Fruit fly (Drosophila melanogaster) whole organism, prepupa: Measurements from ENCODE around the gene Nmd3.

Experiments used
- Blimp-1 ChIP-seq: fragments of 200-800 bp; sonication (Bioruptor generic); optimal IDR thresholded peaks from 3 replicates; lab custom pipeline; 2017; ENCODE audit warnings: missing biosample characterization, missing genetic modification characterization, mild to moderate bottlenecking, moderate library complexity, missing genetic modification reagents
- CG10631 ChIP-seq: fragments of 200-800 bp; sonication (Bioruptor generic); optimal IDR thresholded peaks from 2 replicates; lab custom pipeline; 2016; ENCODE audit warnings: missing biosample characterization, missing genetic modification characterization
- CG1621 ChIP-seq: fragments of 200-800 bp; sonication (Bioruptor generic); optimal IDR thresholded peaks from 3 replicates; lab custom pipeline; 2018; ENCODE audit warnings: missing biosample characterization, mild to moderate bottlenecking, missing genetic modification characterization
- CG16779 ChIP-seq: fragments of 200-800 bp; sonication (Bioruptor generic); optimal IDR thresholded peaks from 3 replicates; lab custom pipeline; 2017; ENCODE audit warnings: missing biosample characterization, mild to moderate bottlenecking, missing genetic modification characterization
- CG4318 ChIP-seq: fragments of 200-800 bp; sonication (Bioruptor generic); optimal IDR thresholded peaks from 3 replicates; lab custom pipeline; 2017; ENCODE audit warnings: missing biosample characterization, mild to moderate bottlenecking, missing genetic modification characterization
- CG6163 ChIP-seq: fragments of 200-800 bp; sonication (Bioruptor generic); IDR thresholded peaks from 3 replicates; pipeline ENCODE4 v1.3.6; 2022; ENCODE audit warnings: missing biosample characterization, missing genetic modification characterization
- CG6276 ChIP-seq: fragments of 200-800 bp; sonication (Bioruptor generic); optimal IDR thresholded peaks from 2 replicates; lab custom pipeline; 2017; ENCODE audit warnings: missing biosample characterization, mild to moderate bottlenecking, missing genetic modification characterization
- CG6792 ChIP-seq: fragments of 200-800 bp; sonication (Bioruptor generic); optimal IDR thresholded peaks from 3 replicates; lab custom pipeline; 2016; ENCODE audit warnings: missing biosample characterization, missing genetic modification characterization
- CG6808 ChIP-seq: fragments of 200-800 bp; sonication (Bioruptor generic); optimal IDR thresholded peaks from 3 replicates; lab custom pipeline; 2017; ENCODE audit warnings: missing biosample characterization, missing genetic modification characterization, mild to moderate bottlenecking, moderate library complexity, missing genetic modification reagents
- CG6854 ChIP-seq: fragments of 200-800 bp; sonication (Bioruptor generic); optimal IDR thresholded peaks from 2 replicates; lab custom pipeline; 2017; ENCODE audit warnings: missing biosample characterization, mild to moderate bottlenecking, missing genetic modification characterization
- CG8319 ChIP-seq: fragments of 200-800 bp; sonication (Bioruptor generic); optimal IDR thresholded peaks from 3 replicates; lab custom pipeline; 2016; ENCODE audit warnings: missing biosample characterization, missing genetic modification characterization
- CG9139 ChIP-seq: fragments of 200-800 bp; sonication (Bioruptor generic); optimal IDR thresholded peaks from 3 replicates; lab custom pipeline; 2017; ENCODE audit warnings: missing biosample characterization, mild to moderate bottlenecking, missing genetic modification characterization
- Ets96B ChIP-seq: fragments of 200-800 bp; optimal IDR thresholded peaks from 2 replicates; lab custom pipeline; 2019; ENCODE audit warnings: missing biosample characterization, mild to moderate bottlenecking, missing genetic modification characterization, moderate library complexity
- Hr4 ChIP-seq: fragments of 200-800 bp; sonication (Bioruptor generic); optimal IDR thresholded peaks from 3 replicates; lab custom pipeline; 2016; ENCODE audit warnings: missing biosample characterization, missing genetic modification characterization
- Lpt ChIP-seq: fragments of 200-800 bp; sonication (Bioruptor generic); optimal IDR thresholded peaks from 3 replicates; lab custom pipeline; 2016; ENCODE audit warnings: missing biosample characterization, missing genetic modification characterization
- Sox14 ChIP-seq: fragments of 200-800 bp; sonication (Bioruptor generic); optimal IDR thresholded peaks from 3 replicates; lab custom pipeline; 2016; ENCODE audit warnings: missing biosample characterization, missing genetic modification characterization
- acj6 ChIP-seq: fragments of 200-800 bp; sonication (Bioruptor generic); optimal IDR thresholded peaks from 3 replicates; lab custom pipeline; 2016; ENCODE audit warnings: missing biosample characterization, missing genetic modification characterization
- dsx ChIP-seq: fragments of 200-800 bp; optimal IDR thresholded peaks from 3 replicates; lab custom pipeline; 2019; ENCODE audit warnings: missing biosample characterization, mild to moderate bottlenecking, missing genetic modification characterization, moderate library complexity; ENCODE audit not compliant: poor library complexity, severe bottlenecking
- fkh ChIP-seq: fragments of 200-800 bp; sonication (Bioruptor generic); optimal IDR thresholded peaks from 3 replicates; lab custom pipeline; 2017; ENCODE audit warnings: missing biosample characterization, mild to moderate bottlenecking, missing genetic modification characterization, moderate library complexity
- pdm3 ChIP-seq: fragments of 200-800 bp; sonication (Bioruptor generic); optimal IDR thresholded peaks from 3 replicates; lab custom pipeline; 2016; ENCODE audit warnings: missing biosample characterization, missing genetic modification characterization
- salr ChIP-seq, 2 experiments: fragments of 200-800 bp; sonication (Bioruptor generic); optimal IDR thresholded peaks; 3 replicates each; lab custom pipeline; 2016 to 2018; ENCODE audit warnings: missing biosample characterization in 2 of 2, missing genetic modification characterization in 2 of 2, mild to moderate bottlenecking in 1 of 2
- ss ChIP-seq, 2 experiments: fragments of 200-800 bp; sonication (Bioruptor generic); optimal IDR thresholded peaks; 2 replicates in 1 of 2; 3 replicates in 1 of 2; lab custom pipeline; 2017 to 2018; ENCODE audit warnings: mild to moderate bottlenecking in 2 of 2, missing biosample characterization in 2 of 2, missing genetic modification characterization in 2 of 2, moderate library complexity in 1 of 2
- svp ChIP-seq: fragments of 200-800 bp; sonication (Bioruptor generic); peaks from one replicate; lab custom pipeline; 2016; ENCODE audit warnings: missing biosample characterization, missing genetic modification characterization
- topi ChIP-seq: fragments of 200-800 bp; sonication (Bioruptor generic); optimal IDR thresholded peaks from 3 replicates; lab custom pipeline; 2016; ENCODE audit warnings: missing biosample characterization, missing genetic modification characterization

Gene Nmd3

dm6 chrX:2134226-2134880 is 50.1 kb downstream of the Nmd3 start (continued):
- TF ChIP-seq Hr4 (GFP tag; lab: Kevin White, UChicago) (peak; percentile 77), CG9139 (GFP tag; lab: Kevin White, UChicago) (peak; percentile 69), Blimp-1 (GFP tag; lab: Kevin White, UChicago) (peak; percentile 69), CG6792 (GFP tag; lab: Kevin White, UChicago) (peak; percentile 86), Sox14 (GFP tag; lab: Kevin White, UChicago) (peak; percentile 88), CG16779 (tag; lab: Kevin White, UChicago) (peak; percentile 38), CG8319 (GFP tag; lab: Kevin White, UChicago) (peak; percentile 77), CG6854 (GFP tag; lab: Kevin White, UChicago) (peak; percentile 88), salr (GFP tag; optimal IDR thresholded peaks at IDR 0.05; lab: Kevin White, UChicago) (peak; percentile 58 to 77), dsx (GFP tag; lab: Kevin White, UChicago) (peak; percentile 75), Ets96B (tag; lab: Kevin White, UChicago) (peak; percentile 83), acj6 (peak; percentile 80), CG6808 (GFP tag; lab: Kevin White, UChicago) (peak; percentile 73), CG6163 (GFP tag; lab: Robert Waterston, UW) (peak; percentile 88), topi (GFP tag; lab: Kevin White, UChicago) (peak; percentile 92), fkh (GFP tag; lab: Kevin White, UChicago) (no peak), CG10631 (GFP tag; lab: Kevin White, UChicago) (peak; percentile 83), ss (GFP tag; optimal IDR thresholded peaks at IDR 0.05; lab: Kevin White, UChicago) (peak; percentile 57 to 69), svp (GFP tag; lab: Kevin White, UChicago) (peak; percentile 94), CG4318 (GFP tag; lab: Kevin White, UChicago) (peak; percentile 72), CG1621 (tag; lab: Kevin White, UChicago) (peak; percentile 84), Lpt (GFP tag; lab: Kevin White, UChicago) (peak; percentile 36), CG6276 (GFP tag; lab: Kevin White, UChicago) (peak; percentile 67), pdm3 (peak; percentile 88)
